Worm (Caenorhabditis elegans) whole organism, late embryonic: ENCODE data around the gene F26F2.13.

ENCODE experiments used
- ama-1 ChIP-seq: fragments of 150-350 bp; optimal IDR thresholded peaks from 2 replicates; lab custom pipeline; 2014
- dve-1 ChIP-seq: sonication (generic microtip); optimal IDR thresholded peaks from 2 replicates; lab custom pipeline; 2017; ENCODE audit warnings: antibody characterized with exemption, mild to moderate bottlenecking, missing genetic modification characterization, missing compliant biosample characterization
- elt-2 ChIP-seq: sonication (generic microtip); optimal IDR thresholded peaks from 2 replicates; lab custom pipeline; 2016; ENCODE audit warnings: missing genetic modification reagents, missing genetic modification characterization, missing compliant biosample characterization
- hlh-30 ChIP-seq: sonication (generic microtip); optimal IDR thresholded peaks from 2 replicates; lab custom pipeline; 2017; ENCODE audit warnings: antibody characterized with exemption, missing genetic modification characterization, missing compliant biosample characterization; ENCODE audit not compliant: insufficient read depth
- nfya-1 ChIP-seq: sonication (generic microtip); optimal IDR thresholded peaks from 2 replicates; lab custom pipeline; 2017; ENCODE audit warnings: missing genetic modification characterization, mild to moderate bottlenecking, missing compliant biosample characterization, antibody characterized with exemption, moderate library complexity
- pqm-1 ChIP-seq: sonication (generic microtip); optimal IDR thresholded peaks from 2 replicates; lab custom pipeline; 2016; ENCODE audit warnings: missing genetic modification characterization, missing compliant biosample characterization
- sox-2 ChIP-seq: fragments of 200-800 bp; sonication (Bioruptor generic); IDR thresholded peaks from 2 replicates; pipeline ENCODE4 v1.3.6; 2022; ENCODE audit warnings: missing genetic modification reagents, missing genetic modification characterization, missing compliant biosample characterization
- unc-86 ChIP-seq: sonication (generic microtip); optimal IDR thresholded peaks from 2 replicates; lab custom pipeline; 2016; ENCODE audit warnings: missing genetic modification characterization, missing compliant biosample characterization

- TF ChIP-seq pqm-1 (no peak), ama-1 (lab: Kevin White, UChicago) (no peak), sox-2 (GFP tag; lab: Robert Waterston, UW) (no peak), unc-86 (tag; lab: Kevin White, UChicago) (no peak), hlh-30 (tag; lab: Kevin White, UChicago) (no peak), nfya-1 (tag; lab: Kevin White, UChicago) (no peak), elt-2 (no peak), dve-1 (tag; lab: Kevin White, UChicago) (no peak)
These were observed 7.9 kb upstream of the F26F2.13 start, which contains the start of gene Y38H6C.23 for ce11 chrV:20556260-20556659.
